Worm (Caenorhabditis elegans) whole organism, early embryonic: ENCODE measurements around the gene F46G11.2.
A peak's percentile ranks its signal among the peaks of the same experiment; 100 is the strongest.

Experiments
- B0310.2 ChIP-seq: sonication (generic microtip); optimal IDR thresholded peaks from 2 replicates; lab custom pipeline; 2016; ENCODE audit warnings: mild to moderate bottlenecking, missing genetic modification characterization, missing compliant biosample characterization
- F13C5.2 ChIP-seq: sonication (generic microtip); optimal IDR thresholded peaks from 2 replicates; lab custom pipeline; 2017; ENCODE audit warnings: mild to moderate bottlenecking, missing genetic modification characterization, inconsistent platforms, missing compliant biosample characterization
- aly-1 ChIP-seq: sonication (generic microtip); optimal IDR thresholded peaks from 2 replicates; lab custom pipeline; 2016; ENCODE audit warnings: missing genetic modification characterization, missing compliant biosample characterization
- ama-1 ChIP-seq: fragments of 150-350 bp; optimal IDR thresholded peaks from 2 replicates; lab custom pipeline; 2014
- ceh-13 ChIP-seq: fragments of 200-800 bp; sonication (Bioruptor generic); optimal IDR thresholded peaks from 2 replicates; lab custom pipeline; 2018; ENCODE audit warnings: mild to moderate bottlenecking, missing genetic modification characterization, missing compliant biosample characterization
- ceh-36 ChIP-seq: sonication (generic microtip); optimal IDR thresholded peaks from 2 replicates; lab custom pipeline; 2016; ENCODE audit warnings: missing genetic modification characterization, inconsistent platforms, missing compliant biosample characterization
- ets-7 ChIP-seq: sonication (generic microtip); optimal IDR thresholded peaks from 2 replicates; lab custom pipeline; 2016; ENCODE audit warnings: missing genotype, missing genetic modification characterization, missing compliant biosample characterization
- flt-1 ChIP-seq: fragments of 200-800 bp; sonication (Bioruptor generic); IDR thresholded peaks from 2 replicates; pipeline ENCODE4 v1.3.6; 2022; ENCODE audit warnings: missing genetic modification characterization, missing compliant biosample characterization
- hmbx-1 ChIP-seq: sonication (generic microtip); optimal IDR thresholded peaks from 2 replicates; lab custom pipeline; 2016; ENCODE audit warnings: mild to moderate bottlenecking, missing genetic modification characterization, missing compliant biosample characterization
- hmg-4 ChIP-seq: fragments of 200-800 bp; sonication (Bioruptor generic); optimal IDR thresholded peaks from 2 replicates; lab custom pipeline; 2018; ENCODE audit warnings: mild to moderate bottlenecking, missing genetic modification characterization, missing compliant biosample characterization
- hnd-1 ChIP-seq: sonication (generic microtip); optimal IDR thresholded peaks from 2 replicates; lab custom pipeline; 2016; ENCODE audit warnings: missing genetic modification characterization, missing compliant biosample characterization
- pes-1 ChIP-seq: fragments of 200-800 bp; sonication (Bioruptor generic); IDR thresholded peaks from 2 replicates; pipeline ENCODE4 v1.3.6; 2022; ENCODE audit warnings: missing genetic modification reagents, missing genetic modification characterization, missing compliant biosample characterization
- scrt-1 ChIP-seq: fragments of 200-800 bp; sonication (Bioruptor generic); IDR thresholded peaks from 2 replicates; pipeline ENCODE4 v1.3.6; 2022; ENCODE audit warnings: missing genetic modification characterization, missing compliant biosample characterization
- sea-1 ChIP-seq: fragments of 200-800 bp; sonication (Bioruptor generic); conservative IDR thresholded peaks from 2 replicates; pipeline ENCODE4 v1.3.6; 2022; ENCODE audit warnings: missing genetic modification characterization, missing compliant biosample characterization
- tbx-11 ChIP-seq: fragments of 200-800 bp; sonication (Bioruptor generic); IDR thresholded peaks from 2 replicates; pipeline ENCODE4 v1.3.6; 2022; ENCODE audit warnings: missing genetic modification characterization, missing compliant biosample characterization
- tbx-37 ChIP-seq: fragments of 200-800 bp; sonication (Bioruptor generic); conservative IDR thresholded peaks from 2 replicates; pipeline ENCODE4 v1.3.6; 2022; ENCODE audit warnings: missing genetic modification reagents, missing genetic modification characterization, missing compliant biosample characterization
- tra-4 ChIP-seq: sonication (generic microtip); optimal IDR thresholded peaks from 2 replicates; lab custom pipeline; 2017; ENCODE audit warnings: missing genetic modification characterization, missing compliant biosample characterization

F46G11.2 gene

ce11 chrX:5790915-5791314 is 3.0 kb downstream of the F46G11.2 start, which contains the start of gene twnk-1:
Gene twnk-1 (plus strand): TSS chrX:5791215.
- no peak for TF ChIP-seq tbx-37 (GFP tag; lab: Robert Waterston, UW)
- no peak for TF ChIP-seq ceh-13
- no peak for TF ChIP-seq tbx-11 (GFP tag; lab: Robert Waterston, UW)

- TF ChIP-seq B0310.2 (tag; lab: Kevin White, UChicago), result no peak
- TF ChIP-seq ceh-36 (tag; lab: Kevin White, UChicago), result no peak
- TF ChIP-seq aly-1 (tag; lab: Kevin White, UChicago), result no peak
- TF ChIP-seq hmg-4, result no peak
- TF ChIP-seq ama-1 (lab: Kevin White, UChicago), result no peak
Observed at ce11 chrX:5794432-5794831, 6.5 kb downstream of the F46G11.2 start.

- TF ChIP-seq flt-1 (GFP tag; lab: Robert Waterston, UW) (no peak), hnd-1 (tag; lab: Kevin White, UChicago) (no peak), tbx-37 (GFP tag; lab: Robert Waterston, UW) (no peak), sea-1 (GFP tag; lab: Robert Waterston, UW) (no peak), pes-1 (GFP tag; lab: Robert Waterston, UW) (no peak), B0310.2 (tag; lab: Kevin White, UChicago) (no peak), aly-1 (tag; lab: Kevin White, UChicago) (no peak), ceh-13 (no peak), ceh-36 (tag; lab: Kevin White, UChicago) (no peak), F13C5.2 (tag; lab: Kevin White, UChicago) (no peak), hmbx-1 (no peak), scrt-1 (GFP tag; lab: Robert Waterston, UW) (no peak), hmg-4 (no peak)
Observed at ce11 chrX:5798690-5799089, 10.7 kb downstream of the F46G11.2 start, which contains the start of gene F46G11.4. Gene F46G11.4 (minus strand): TSS chrX:5798790.

ce11 chrX:5799229-5799628 is 11.3 kb downstream of the F46G11.2 start:
- TF ChIP-seq tbx-11 (GFP tag; lab: Robert Waterston, UW), result no peak

ce11 chrX:5801156-5801592 is 13.2 kb downstream of the F46G11.2 start:
- TF ChIP-seq pes-1 (GFP tag; lab: Robert Waterston, UW) (peak; percentile 85), tbx-37 (GFP tag; lab: Robert Waterston, UW) (peak; percentile 76), ets-7 (tag; lab: Kevin White, UChicago) (peak; percentile 60), flt-1 (GFP tag; lab: Robert Waterston, UW) (peak; percentile 54), hmg-4 (peak; percentile 88), F13C5.2 (tag; lab: Kevin White, UChicago) (peak; percentile 96), aly-1 (tag; lab: Kevin White, UChicago) (peak; percentile 39), tbx-11 (GFP tag; lab: Robert Waterston, UW) (peak; percentile 89), ceh-36 (tag; lab: Kevin White, UChicago) (peak; percentile 68), sea-1 (GFP tag; lab: Robert Waterston, UW) (peak; percentile 88), hnd-1 (tag; lab: Kevin White, UChicago) (peak; percentile 84), hmbx-1 (peak; percentile 21), ama-1 (lab: Kevin White, UChicago) (no peak), scrt-1 (GFP tag; lab: Robert Waterston, UW) (peak; percentile 88), B0310.2 (tag; lab: Kevin White, UChicago) (peak; percentile 66), ceh-13 (peak; percentile 46), tra-4 (peak; percentile 24)

ce11 chrX:5802582-5802981 is 14.6 kb downstream of the F46G11.2 start:
- TF ChIP-seq ets-7 (tag; lab: Kevin White, UChicago) (no peak), sea-1 (GFP tag; lab: Robert Waterston, UW) (no peak), aly-1 (tag; lab: Kevin White, UChicago) (no peak), tbx-11 (GFP tag; lab: Robert Waterston, UW) (no peak), scrt-1 (GFP tag; lab: Robert Waterston, UW) (no peak), ceh-36 (tag; lab: Kevin White, UChicago) (no peak), tra-4 (no peak), ceh-13 (no peak), hmbx-1 (no peak), hmg-4 (no peak), pes-1 (GFP tag; lab: Robert Waterston, UW) (no peak)

ce11 chrX:5803492-5803891 is 15.5 kb downstream of the F46G11.2 start:
- TF ChIP-seq ceh-13, result no peak
- no peak for TF ChIP-seq aly-1 (tag; lab: Kevin White, UChicago)
- no peak for TF ChIP-seq tbx-11 (GFP tag; lab: Robert Waterston, UW)
- no peak for TF ChIP-seq scrt-1 (GFP tag; lab: Robert Waterston, UW)
- no peak for TF ChIP-seq tra-4
- no peak for TF ChIP-seq flt-1 (GFP tag; lab: Robert Waterston, UW)
- TF ChIP-seq sea-1 (GFP tag; lab: Robert Waterston, UW), result no peak

ce11 chrX:5805872-5806472 is 18.0 kb downstream of the F46G11.2 start, which contains the start of gene F13D11.3:
Gene F13D11.3 (minus strand): TSS chrX:5805922.
- TF ChIP-seq aly-1 (tag; lab: Kevin White, UChicago) (no peak), tra-4 (no peak), ets-7 (tag; lab: Kevin White, UChicago) (no peak), hnd-1 (tag; lab: Kevin White, UChicago) (no peak), tbx-37 (GFP tag; lab: Robert Waterston, UW) (no peak), ceh-13 (no peak), B0310.2 (tag; lab: Kevin White, UChicago) (no peak), ama-1 (lab: Kevin White, UChicago) (no peak), hmg-4 (no peak)
